Fruit fly (Drosophila melanogaster): ENCODE measurements around the gene Ent2.

DNA sequence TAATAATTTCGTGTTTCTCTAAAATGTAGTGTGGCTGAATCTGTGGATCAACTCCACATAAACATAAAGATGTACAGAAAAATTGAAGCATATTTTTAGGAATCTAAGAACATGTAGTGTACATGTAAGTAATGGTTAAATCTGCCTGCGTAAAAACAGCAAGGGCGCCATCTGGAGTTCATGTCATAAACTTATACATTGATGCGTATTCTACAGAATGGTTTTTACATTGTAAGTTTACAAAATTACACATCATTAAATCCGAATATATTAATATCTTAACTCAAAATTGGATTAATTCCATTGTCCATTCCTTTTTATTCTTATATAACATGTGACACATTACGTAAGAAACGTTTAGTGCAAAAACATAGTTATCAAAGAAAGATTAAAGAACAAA lies 35.1 kb upstream of the Ent2 start:
- TF ChIP-seq EcR (GFP tag; optimal IDR thresholded peaks at IDR 0.05) = no peak
- TF ChIP-seq CG8478 (optimal IDR thresholded peaks at IDR 0.05) = no peak
- no peak for TF ChIP-seq pan (optimal IDR thresholded peaks at IDR 0.05)
- TF ChIP-seq psq (optimal IDR thresholded peaks at IDR 0.05) = no peak
- no peak for TF ChIP-seq Dll (optimal IDR thresholded peaks at IDR 0.05)
- no peak for TF ChIP-seq usp (GFP tag; optimal IDR thresholded peaks at IDR 0.05)
